Fruit fly (Drosophila melanogaster) whole organism, adult: ENCODE data around the gene CG17834.

Experiments used
- CG11617 ChIP-seq: fragments of 200-800 bp; sonication (Bioruptor generic); optimal IDR thresholded peaks from 2 replicates; lab custom pipeline; 2017; ENCODE audit warnings: mild to moderate bottlenecking, missing biosample characterization, missing genetic modification reagents, missing genetic modification characterization
- CG12768 ChIP-seq: fragments of 200-800 bp; sonication (Bioruptor generic); optimal IDR thresholded peaks from 2 replicates; lab custom pipeline; 2017; ENCODE audit warnings: missing biosample characterization, missing genetic modification characterization, mild to moderate bottlenecking, moderate library complexity, missing genetic modification reagents
- CG14711 ChIP-seq: fragments of 200-800 bp; sonication (Bioruptor generic); optimal IDR thresholded peaks from 2 replicates; lab custom pipeline; 2018; ENCODE audit warnings: missing biosample characterization, mild to moderate bottlenecking, missing genetic modification characterization, moderate library complexity
- CG1620 ChIP-seq: fragments of 200-800 bp; sonication (Bioruptor generic); optimal IDR thresholded peaks from 2 replicates; lab custom pipeline; 2016; ENCODE audit warnings: missing biosample characterization, missing genetic modification characterization
- CG33017 ChIP-seq: fragments of 200-800 bp; sonication (Bioruptor generic); optimal IDR thresholded peaks from 2 replicates; lab custom pipeline; 2018; ENCODE audit warnings: missing biosample characterization, mild to moderate bottlenecking, missing genetic modification characterization, moderate library complexity
- CG5204 ChIP-seq: fragments of 200-800 bp; sonication (Bioruptor generic); optimal IDR thresholded peaks from 2 replicates; lab custom pipeline; 2016; ENCODE audit warnings: missing biosample characterization, missing genetic modification characterization
- CG7045 ChIP-seq: fragments of 200-800 bp; sonication (Bioruptor generic); optimal IDR thresholded peaks from 2 replicates; lab custom pipeline; 2017; ENCODE audit warnings: missing biosample characterization, mild to moderate bottlenecking, missing genetic modification characterization
- Clk ChIP-seq: fragments of 200-800 bp; sonication (Bioruptor generic); optimal IDR thresholded peaks from 2 replicates; lab custom pipeline; 2017; ENCODE audit warnings: missing biosample characterization, missing genetic modification characterization
- Crg-1 ChIP-seq: fragments of 200-800 bp; sonication (Bioruptor generic); optimal IDR thresholded peaks from 2 replicates; lab custom pipeline; 2016; ENCODE audit warnings: missing biosample characterization, missing genetic modification characterization
- Hr96 ChIP-seq: fragments of 200-800 bp; sonication (Bioruptor generic); optimal IDR thresholded peaks from 2 replicates; lab custom pipeline; 2016; ENCODE audit warnings: missing biosample characterization, missing genetic modification characterization
- Mnt ChIP-seq: fragments of 200-800 bp; sonication (Bioruptor generic); optimal IDR thresholded peaks from 2 replicates; lab custom pipeline; 2016; ENCODE audit warnings: missing biosample characterization, mild to moderate bottlenecking, missing genetic modification characterization
- bab1 ChIP-seq: fragments of 200-800 bp; sonication (Bioruptor generic); optimal IDR thresholded peaks from 3 replicates; lab custom pipeline; 2019; ENCODE audit warnings: missing biosample characterization, mild to moderate bottlenecking, missing genetic modification characterization, moderate library complexity
- cic ChIP-seq: fragments of 200-800 bp; sonication (Bioruptor generic); optimal IDR thresholded peaks from 2 replicates; lab custom pipeline; 2017; ENCODE audit warnings: missing biosample characterization, mild to moderate bottlenecking, missing genetic modification characterization, moderate library complexity
- cnc ChIP-seq, 2 experiments: fragments of >200 bp; optimal IDR thresholded peaks; 2 replicates each; lab custom pipeline; 2017
- kay ChIP-seq: fragments of 200-800 bp; sonication (Bioruptor generic); peaks from one replicate; lab custom pipeline; 2016; ENCODE audit warnings: missing biosample characterization, missing genetic modification characterization, borderline replicate concordance
- ovo ChIP-seq: fragments of 200-800 bp; sonication (Bioruptor generic); optimal IDR thresholded peaks from 2 replicates; lab custom pipeline; 2016; ENCODE audit warnings: missing biosample characterization, missing genetic modification characterization
- pad ChIP-seq: fragments of 200-800 bp; sonication (Bioruptor generic); optimal IDR thresholded peaks from 3 replicates; lab custom pipeline; 2017; ENCODE audit warnings: missing biosample characterization, missing genetic modification characterization, mild to moderate bottlenecking, moderate library complexity, missing genetic modification reagents
- tj ChIP-seq: fragments of 200-800 bp; sonication (Bioruptor generic); optimal IDR thresholded peaks from 3 replicates; lab custom pipeline; 2017; ENCODE audit warnings: missing biosample characterization, mild to moderate bottlenecking, missing genetic modification characterization, moderate library complexity
- toe ChIP-seq: fragments of 200-800 bp; sonication (Bioruptor generic); optimal IDR thresholded peaks from 2 replicates; lab custom pipeline; 2016; ENCODE audit warnings: missing biosample characterization, missing genetic modification characterization

Gene CG17834

dm6 chr2L:8587911-8588310 lies 59.0 kb downstream of the CG17834 start:
- TF ChIP-seq kay (no peak), CG1620 (GFP tag; lab: Kevin White, UChicago) (no peak), bab1 (GFP tag; lab: Kevin White, UChicago) (no peak), CG11617 (GFP tag; lab: Kevin White, UChicago) (no peak), CG5204 (GFP tag; lab: Kevin White, UChicago) (no peak), CG33017 (tag; lab: Kevin White, UChicago) (no peak), Clk (GFP tag; lab: Kevin White, UChicago) (no peak), pad (no peak), CG12768 (GFP tag; lab: Kevin White, UChicago) (no peak), Crg-1 (GFP tag; lab: Kevin White, UChicago) (no peak), cnc (optimal IDR thresholded peaks at IDR 0.05; lab: Kevin White, UChicago) (no peak)

dm6 chr2L:8588776-8589175 lies 59.8 kb downstream of the CG17834 start:
- TF ChIP-seq pad (no peak), CG12768 (GFP tag; lab: Kevin White, UChicago) (no peak), Crg-1 (GFP tag; lab: Kevin White, UChicago) (no peak), bab1 (GFP tag; lab: Kevin White, UChicago) (no peak), CG14711 (tag; lab: Kevin White, UChicago) (no peak), CG33017 (tag; lab: Kevin White, UChicago) (no peak), Clk (GFP tag; lab: Kevin White, UChicago) (no peak), cic (GFP tag; lab: Kevin White, UChicago) (no peak), tj (GFP tag; lab: Kevin White, UChicago) (no peak), CG1620 (GFP tag; lab: Kevin White, UChicago) (no peak), CG11617 (GFP tag; lab: Kevin White, UChicago) (no peak), Mnt (GFP tag; lab: Kevin White, UChicago) (no peak), Hr96 (no peak), CG5204 (GFP tag; lab: Kevin White, UChicago) (no peak), CG7045 (GFP tag; lab: Kevin White, UChicago) (no peak), ovo (GFP tag; lab: Kevin White, UChicago) (no peak), toe (GFP tag; lab: Kevin White, UChicago) (no peak), cnc (optimal IDR thresholded peaks at IDR 0.05; lab: Kevin White, UChicago) (no peak), kay (no peak)
